Worm (Caenorhabditis elegans) whole organism, young adult: Measurements from ENCODE around the gene ZC239.17.

Experiments used
- B0019.2 ChIP-seq: fragments of 200-800 bp; sonication (Bioruptor generic); conservative IDR thresholded peaks from 2 replicates; pipeline ENCODE4 v1.3.6; 2022; ENCODE audit warnings: missing genetic modification reagents, missing genetic modification characterization, missing compliant biosample characterization
- C17E4.6 ChIP-seq: fragments of 200-800 bp; sonication (Bioruptor generic); IDR thresholded peaks from 2 replicates; pipeline ENCODE4 v1.3.6; 2022; ENCODE audit warnings: missing genetic modification reagents, missing genetic modification characterization, missing compliant biosample characterization
- F10E7.11 ChIP-seq: sonication (generic microtip); optimal IDR thresholded peaks from 2 replicates; lab custom pipeline; 2017; ENCODE audit warnings: mild to moderate bottlenecking, missing genetic modification characterization, moderate library complexity, missing compliant biosample characterization
- F22D6.2 ChIP-seq: sonication (generic microtip); optimal IDR thresholded peaks from 2 replicates; lab custom pipeline; 2016; ENCODE audit warnings: mild to moderate bottlenecking, missing genetic modification characterization, missing compliant biosample characterization
- F39B2.1 ChIP-seq: fragments of 200-800 bp; sonication (Bioruptor generic); IDR thresholded peaks from 2 replicates; pipeline ENCODE4 v1.3.6; 2022; ENCODE audit warnings: missing genetic modification reagents, missing genetic modification characterization, missing compliant biosample characterization
- F49E8.2 ChIP-seq: sonication (generic microtip); optimal IDR thresholded peaks from 3 replicates; lab custom pipeline; 2017; ENCODE audit warnings: missing genetic modification characterization, mild to moderate bottlenecking, missing compliant biosample characterization, antibody characterized with exemption, moderate library complexity; ENCODE audit not compliant: insufficient read depth
- F57C9.4 ChIP-seq: sonication (generic microtip); optimal IDR thresholded peaks from 2 replicates; lab custom pipeline; 2017; ENCODE audit warnings: mild to moderate bottlenecking, missing genetic modification characterization, missing compliant biosample characterization
- T07F8.4 ChIP-seq: sonication (generic microtip); optimal IDR thresholded peaks from 2 replicates; lab custom pipeline; 2016; ENCODE audit warnings: mild to moderate bottlenecking, missing genetic modification characterization, moderate library complexity, missing compliant biosample characterization
- T26A5.8 ChIP-seq: sonication (generic microtip); optimal IDR thresholded peaks from 2 replicates; lab custom pipeline; 2016; ENCODE audit warnings: missing genetic modification characterization, missing compliant biosample characterization
- Y95B8A.8 ChIP-seq: fragments of 200-800 bp; sonication (Bioruptor generic); IDR thresholded peaks from 2 replicates; pipeline ENCODE4 v1.3.6; 2022; ENCODE audit warnings: missing genetic modification reagents, missing genetic modification characterization, missing compliant biosample characterization
- ZK185.1 ChIP-seq: sonication (generic microtip); optimal IDR thresholded peaks from 2 replicates; lab custom pipeline; 2016; ENCODE audit warnings: mild to moderate bottlenecking, missing genetic modification characterization, missing compliant biosample characterization; ENCODE audit not compliant: poor library complexity, severe bottlenecking
- attf-5 ChIP-seq: fragments of 200-800 bp; sonication (Bioruptor generic); optimal IDR thresholded peaks from 2 replicates; lab custom pipeline; 2018; ENCODE audit warnings: mild to moderate bottlenecking, missing genetic modification characterization, missing compliant biosample characterization
- attf-6 ChIP-seq: fragments of 200-800 bp; sonication (Bioruptor generic); IDR thresholded peaks from 2 replicates; pipeline ENCODE4 v1.3.6; 2022; ENCODE audit warnings: missing genetic modification reagents, missing genetic modification characterization, missing compliant biosample characterization
- ccch-3 ChIP-seq: fragments of 200-800 bp; sonication (Bioruptor generic); optimal IDR thresholded peaks from 2 replicates; lab custom pipeline; 2018; ENCODE audit warnings: mild to moderate bottlenecking, missing genetic modification characterization, missing compliant biosample characterization
- chd-7 ChIP-seq: sonication (generic microtip); optimal IDR thresholded peaks from 2 replicates; lab custom pipeline; 2016; ENCODE audit warnings: mild to moderate bottlenecking, missing genetic modification characterization, moderate library complexity, missing compliant biosample characterization
- dpl-1 ChIP-seq: fragments of 150-350 bp; optimal IDR thresholded peaks from 2 replicates; lab custom pipeline; 2014; ENCODE audit warnings: missing biosample characterization, missing genetic modification reagents, missing genetic modification characterization
- hlh-26 ChIP-seq: fragments of 200-800 bp; sonication (Bioruptor generic); conservative IDR thresholded peaks from 2 replicates; pipeline ENCODE4 v1.3.6; 2022; ENCODE audit warnings: missing genetic modification reagents, missing genetic modification characterization, missing compliant biosample characterization
- hmg-1.2 ChIP-seq: fragments of 200-800 bp; sonication (Bioruptor generic); IDR thresholded peaks from 2 replicates; pipeline ENCODE4 v1.3.6; 2022; ENCODE audit warnings: missing genetic modification reagents, missing genetic modification characterization, missing compliant biosample characterization
- hmg-20 ChIP-seq: fragments of 200-800 bp; sonication (Bioruptor generic); IDR thresholded peaks from 2 replicates; pipeline ENCODE4 v1.3.6; 2022; ENCODE audit warnings: missing genetic modification reagents, missing genetic modification characterization, missing compliant biosample characterization
- lag-1 ChIP-seq: fragments of 200-800 bp; sonication (Bioruptor generic); IDR thresholded peaks from 2 replicates; pipeline ENCODE4 v1.3.6; 2022; ENCODE audit warnings: missing genetic modification reagents, missing genetic modification characterization, missing compliant biosample characterization
- let-607 ChIP-seq, 2 experiments: fragments of 200-800 bp in 1 of 2; sonication (Bioruptor generic) in 1 of 2; sonication (generic microtip) in 1 of 2; optimal IDR thresholded peaks; 2 replicates each; lab custom pipeline; 2016 to 2018; ENCODE audit warnings: mild to moderate bottlenecking in 2 of 2, missing compliant biosample characterization in 2 of 2, missing genetic modification characterization in 2 of 2, moderate library complexity in 2 of 2, missing genotype in 1 of 2
- lin-26 ChIP-seq: fragments of 200-800 bp; sonication (Bioruptor generic); IDR thresholded peaks from 2 replicates; pipeline ENCODE4 v1.3.6; 2022; ENCODE audit warnings: missing genetic modification reagents, missing genetic modification characterization, missing compliant biosample characterization
- lin-35 ChIP-seq, 3 experiments: fragments of 150-350 bp in 2 of 3; sonication (generic microtip) in 1 of 3; optimal IDR thresholded peaks; 2 replicates each; lab custom pipeline; 2014 to 2018; ENCODE audit warnings: missing biosample characterization in 3 of 3, missing genetic modification characterization in 3 of 3, missing genetic modification reagents in 3 of 3
- lsl-1 ChIP-seq: fragments of 200-800 bp; sonication (Bioruptor generic); optimal IDR thresholded peaks from 2 replicates; lab custom pipeline; 2018; ENCODE audit warnings: mild to moderate bottlenecking, missing genetic modification characterization, moderate library complexity, missing compliant biosample characterization
- madf-8 ChIP-seq: fragments of 200-800 bp; sonication (Bioruptor generic); conservative IDR thresholded peaks from 2 replicates; pipeline ENCODE4 v1.3.6; 2022; ENCODE audit warnings: missing genetic modification reagents, missing genetic modification characterization, missing compliant biosample characterization
- mel-28 ChIP-seq: sonication (generic microtip); optimal IDR thresholded peaks from 2 replicates; lab custom pipeline; 2016; ENCODE audit warnings: borderline replicate concordance, mild to moderate bottlenecking, missing genetic modification characterization, missing compliant biosample characterization
- mxl-1 ChIP-seq: sonication (generic microtip); optimal IDR thresholded peaks from 2 replicates; lab custom pipeline; 2016; ENCODE audit warnings: missing genetic modification characterization, missing compliant biosample characterization
- nfya-1 ChIP-seq: sonication (generic microtip); optimal IDR thresholded peaks from 2 replicates; lab custom pipeline; 2017; ENCODE audit warnings: antibody characterized with exemption, missing compliant biosample characterization, missing genetic modification characterization, borderline replicate concordance; ENCODE audit not compliant: insufficient read depth
- nfyb-1 ChIP-seq: fragments of 200-800 bp; sonication (Bioruptor generic); IDR thresholded peaks from 2 replicates; pipeline ENCODE4 v1.3.6; 2022; ENCODE audit warnings: missing genetic modification reagents, missing genetic modification characterization, missing compliant biosample characterization
- nhr-27 ChIP-seq: fragments of 200-800 bp; sonication (Bioruptor generic); optimal IDR thresholded peaks from 2 replicates; lab custom pipeline; 2018; ENCODE audit warnings: mild to moderate bottlenecking, missing genetic modification characterization, moderate library complexity, missing compliant biosample characterization
- rcor-1 ChIP-seq: fragments of 200-800 bp; sonication (Bioruptor generic); IDR thresholded peaks from 2 replicates; pipeline ENCODE4 v1.3.6; 2022; ENCODE audit warnings: missing genetic modification reagents, missing genetic modification characterization, missing compliant biosample characterization
- repo-1 ChIP-seq: sonication (generic microtip); optimal IDR thresholded peaks from 2 replicates; lab custom pipeline; 2017; ENCODE audit warnings: mild to moderate bottlenecking, missing genetic modification characterization, missing compliant biosample characterization
- snpc-3.4 ChIP-seq: sonication (generic microtip); optimal IDR thresholded peaks from 2 replicates; lab custom pipeline; 2017; ENCODE audit warnings: missing genetic modification characterization, mild to moderate bottlenecking, missing compliant biosample characterization, antibody characterized with exemption, moderate library complexity, missing genotype, missing genetic modification reagents
- tlf-1 ChIP-seq: fragments of 200-800 bp; sonication (Bioruptor generic); optimal IDR thresholded peaks from 2 replicates; lab custom pipeline; 2018; ENCODE audit warnings: mild to moderate bottlenecking, missing genetic modification characterization, missing compliant biosample characterization
- unc-130 ChIP-seq: sonication (generic microtip); optimal IDR thresholded peaks from 2 replicates; lab custom pipeline; 2016; ENCODE audit warnings: missing genetic modification reagents, missing genetic modification characterization, missing compliant biosample characterization
- xnd-1 ChIP-seq: sonication (generic microtip); optimal IDR thresholded peaks from 2 replicates; lab custom pipeline; 2016; ENCODE audit warnings: missing genotype, missing genetic modification reagents, missing genetic modification characterization, missing compliant biosample characterization
- zfh-2 ChIP-seq: fragments of 200-800 bp; sonication (Bioruptor generic); conservative IDR thresholded peaks from 2 replicates; pipeline ENCODE4 v1.3.6; 2022; ENCODE audit warnings: missing genetic modification reagents, missing genetic modification characterization, missing compliant biosample characterization

The ZC239.17 gene

ce11 chrII:3248043-3248718 is 22.5 kb upstream of the ZC239.17 start, which contains the start of the genes fbxc-50 and C17F4.2 (continued):
- TF ChIP-seq B0019.2 (GFP tag; lab: Robert Waterston, UW) (no peak), nhr-27 (no peak), nfyb-1 (no peak), attf-6 (no peak), let-607 (tag; optimal IDR thresholded peaks at IDR 0.05; lab: Kevin White, UChicago) (no peak), hmg-1.2 (peak; percentile 91), zfh-2 (GFP tag; lab: Robert Waterston, UW) (no peak), F39B2.1 (no peak), snpc-3.4 (tag; lab: Kevin White, UChicago) (peak; percentile 13), C17E4.6 (GFP tag; lab: Robert Waterston, UW) (no peak), F22D6.2 (tag; lab: Kevin White, UChicago) (no peak), mxl-1 (tag; lab: Kevin White, UChicago) (no peak), dpl-1 (GFP tag; lab: Kevin White, UChicago) (peak; percentile 58), T26A5.8 (no peak), lin-35 (GFP tag; optimal IDR thresholded peaks at IDR 0.05; lab: Kevin White, UChicago) (no peak), xnd-1 (tag; lab: Kevin White, UChicago) (peak; percentile 77), F49E8.2 (tag; lab: Kevin White, UChicago) (no peak), lin-26 (GFP tag; lab: Robert Waterston, UW) (no peak), T07F8.4 (tag; lab: Kevin White, UChicago) (no peak), ccch-3 (no peak), lag-1 (GFP tag; lab: Robert Waterston, UW) (no peak), chd-7 (tag; lab: Kevin White, UChicago) (no peak), rcor-1 (GFP tag; lab: Robert Waterston, UW) (0 out of 2 replicates have a peak, but pooled peaks have one; percentile 10), hmg-20 (GFP tag; lab: Robert Waterston, UW) (no peak), lsl-1 (GFP tag; lab: Kevin White, UChicago) (peak; percentile 27), unc-130 (GFP tag; lab: Kevin White, UChicago) (no peak), madf-8 (peak; percentile 86), mel-28 (no peak), tlf-1 (GFP tag; lab: Kevin White, UChicago) (no peak), F57C9.4 (tag; lab: Kevin White, UChicago) (no peak), nfya-1 (tag; lab: Kevin White, UChicago) (no peak), hlh-26 (GFP tag; lab: Robert Waterston, UW) (no peak), F10E7.11 (tag; lab: Kevin White, UChicago) (no peak), Y95B8A.8 (GFP tag; lab: Robert Waterston, UW) (no peak), repo-1 (tag; lab: Kevin White, UChicago) (no peak), ZK185.1 (no peak)

ce11 chrII:3247556-3247955 is 21.9 kb upstream of the ZC239.17 start:
- no peak for TF ChIP-seq attf-5 (GFP tag; lab: Kevin White, UChicago)
- peak; percentile 51; the same call in 1 of the 2 replicates for TF ChIP-seq zfh-2 (GFP tag; lab: Robert Waterston, UW)
